Fruit fly (Drosophila melanogaster): ENCODE data around the gene CG18731.

Gene CG18731

DNA sequence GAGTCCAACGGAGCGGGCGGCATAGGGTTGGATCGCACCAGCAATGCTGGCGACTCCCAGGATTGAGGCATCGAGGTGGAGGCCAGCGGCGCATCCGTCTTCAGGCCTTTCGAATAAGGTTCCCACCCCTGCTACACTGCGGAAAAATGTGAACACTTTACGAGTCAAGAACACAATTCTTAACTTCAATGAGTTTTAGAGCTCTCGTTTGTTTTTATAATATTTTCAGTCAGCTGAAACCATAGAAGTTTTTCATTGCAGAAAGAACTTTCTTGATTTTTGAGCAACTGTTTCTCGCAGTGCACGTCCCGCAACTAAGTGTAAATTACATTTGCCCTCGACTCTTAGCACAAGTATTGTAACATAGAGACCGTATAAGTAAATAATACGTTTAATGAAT, 28.5 kb upstream of the CG18731 start (continued):
- TF ChIP-seq CG9215 (GFP tag; IDR thresholded peaks at IDR 0.05): no peak
- TF ChIP-seq dmrt99B (tag; optimal IDR thresholded peaks at IDR 0.05): no peak
- peak; percentile 13 for TF ChIP-seq CG7839 (tag; optimal IDR thresholded peaks at IDR 0.05)
- TF ChIP-seq pnt (GFP tag; optimal IDR thresholded peaks at IDR 0.05): peak; percentile 29
- no peak for TF ChIP-seq Fer1 (GFP tag; optimal IDR thresholded peaks at IDR 0.05)
- TF ChIP-seq CG14710 (tag; optimal IDR thresholded peaks at IDR 0.05): peak; percentile 38
- peak; percentile 67 for TF ChIP-seq CG4404 (GFP tag; IDR thresholded peaks at IDR 0.05)
- TF ChIP-seq CG2712 (tag; optimal IDR thresholded peaks at IDR 0.05): peak; percentile 55
- TF ChIP-seq wor (GFP tag; IDR thresholded peaks at IDR 0.05): no peak
- peak; percentile 75 for TF ChIP-seq zen (tag; optimal IDR thresholded peaks at IDR 0.05)
- TF ChIP-seq CG32772 (GFP tag; IDR thresholded peaks at IDR 0.05): 0 out of 2 replicates have a peak, but pooled peaks have one; percentile 25
- no peak for TF ChIP-seq CG13287 (GFP tag; IDR thresholded peaks at IDR 0.05; ENCODE audit: partially characterized antibody)
- TF ChIP-seq Xbp1 (GFP tag; optimal IDR thresholded peaks at IDR 0.05): peak; percentile 23
- no peak for TF ChIP-seq CG18476 (GFP tag; optimal IDR thresholded peaks at IDR 0.05)
- TF ChIP-seq CG17829 (tag; optimal IDR thresholded peaks at IDR 0.05): peak; percentile 37
- TF ChIP-seq h (optimal IDR thresholded peaks at IDR 0.05): no peak
- no peak for TF ChIP-seq CG7357 (GFP tag; IDR thresholded peaks at IDR 0.05)
- no peak for TF ChIP-seq CG9437 (GFP tag; optimal IDR thresholded peaks at IDR 0.05)
- peak in 1 of 2 experiments; percentile 32 for TF ChIP-seq bsh (GFP tag; optimal IDR thresholded peaks at IDR 0.05)
- no peak for TF ChIP-seq Drgx (GFP tag; IDR thresholded peaks at IDR 0.05)
- no peak for TF ChIP-seq Deaf1 (tag; optimal IDR thresholded peaks at IDR 0.05)
- peak; percentile 68 for TF ChIP-seq Med (GFP tag)
- peak; percentile 63 for TF ChIP-seq CG1603 (tag; optimal IDR thresholded peaks at IDR 0.05)
- peak; percentile 36 for TF ChIP-seq CG4424 (GFP tag; optimal IDR thresholded peaks at IDR 0.05)
- no peak for TF ChIP-seq CG13424 (tag; optimal IDR thresholded peaks at IDR 0.05)
- no peak for TF ChIP-seq Ets65A (GFP tag)
- TF ChIP-seq MBD-R2 (GFP tag; IDR thresholded peaks at IDR 0.05): no peak
- TF ChIP-seq CG8281 (tag; optimal IDR thresholded peaks at IDR 0.05): no peak
- peak; percentile 9 for TF ChIP-seq zf30C (GFP tag; optimal IDR thresholded peaks at IDR 0.05)
- TF ChIP-seq ro (GFP tag; IDR thresholded peaks at IDR 0.05): no peak
- TF ChIP-seq CG8290 (GFP tag; optimal IDR thresholded peaks at IDR 0.05): no peak
- TF ChIP-seq CG8290 (tag; optimal IDR thresholded peaks at IDR 0.05): no peak
- TF ChIP-seq sqz (GFP tag; optimal IDR thresholded peaks at IDR 0.05): no peak
- TF ChIP-seq CG6689 (GFP tag; IDR thresholded peaks at IDR 0.05): 0 out of 2 replicates have a peak, but pooled peaks have one; percentile 20
- no peak for TF ChIP-seq CG10274 (GFP tag; optimal IDR thresholded peaks at IDR 0.05)
- TF ChIP-seq CG7786 (GFP tag; optimal IDR thresholded peaks at IDR 0.05): no peak
- TF ChIP-seq trem (tag; optimal IDR thresholded peaks at IDR 0.05): peak; percentile 27
- TF ChIP-seq Sin3A (optimal IDR thresholded peaks at IDR 0.05): no peak
- no peak for TF ChIP-seq amos (GFP tag; IDR thresholded peaks at IDR 0.05; ENCODE audit: partially characterized antibody)
- no peak for TF ChIP-seq CG16779 (GFP tag; IDR thresholded peaks at IDR 0.05)
- no peak for TF ChIP-seq CG3065 (GFP tag; optimal IDR thresholded peaks at IDR 0.05)
- TF ChIP-seq aop (GFP tag; IDR thresholded peaks at IDR 0.05): no peak
- TF ChIP-seq phol (tag; optimal IDR thresholded peaks at IDR 0.05): peak; percentile 48
- peak; percentile 42 for TF ChIP-seq tin (GFP tag; optimal IDR thresholded peaks at IDR 0.05)
- TF ChIP-seq mld (GFP tag; IDR thresholded peaks at IDR 0.05; ENCODE audit: partially characterized antibody): no peak
- TF ChIP-seq CG12659 (GFP tag; optimal IDR thresholded peaks at IDR 0.05): no peak
- peak; percentile 22 for TF ChIP-seq unpg (GFP tag; optimal IDR thresholded peaks at IDR 0.05)
- no peak for TF ChIP-seq Dad (GFP tag; optimal IDR thresholded peaks at IDR 0.05)
- peak; percentile 42 for TF ChIP-seq Ssrp (tag; optimal IDR thresholded peaks at IDR 0.05)
- TF ChIP-seq CG13296 (GFP tag; optimal IDR thresholded peaks at IDR 0.05): no peak
- TF ChIP-seq CG15269 (tag; optimal IDR thresholded peaks at IDR 0.05): no peak
- no peak for TF ChIP-seq BtbVII (GFP tag; optimal IDR thresholded peaks at IDR 0.05)

Measured in whole organism, embryonic.